Fruit fly (Drosophila melanogaster) whole organism, prepupa: ENCODE data around the gene Sos.

Experiments used
- CG3919 ChIP-seq: fragments of 200-800 bp; sonication (Bioruptor generic); optimal IDR thresholded peaks from 3 replicates; lab custom pipeline; 2016; ENCODE audit warnings: missing biosample characterization, missing genetic modification characterization
- CG4318 ChIP-seq: fragments of 200-800 bp; sonication (Bioruptor generic); optimal IDR thresholded peaks from 3 replicates; lab custom pipeline; 2017; ENCODE audit warnings: missing biosample characterization, mild to moderate bottlenecking, missing genetic modification characterization
- Hr4 ChIP-seq: fragments of 200-800 bp; sonication (Bioruptor generic); optimal IDR thresholded peaks from 3 replicates; lab custom pipeline; 2016; ENCODE audit warnings: missing biosample characterization, missing genetic modification characterization
- Met ChIP-seq: fragments of 200-800 bp; sonication (Bioruptor generic); optimal IDR thresholded peaks from 3 replicates; lab custom pipeline; 2016; ENCODE audit warnings: missing biosample characterization, missing genetic modification characterization
- OdsH ChIP-seq: fragments of 200-800 bp; sonication (Bioruptor generic); optimal IDR thresholded peaks from 3 replicates; lab custom pipeline; 2016; ENCODE audit warnings: missing biosample characterization, missing genetic modification characterization
- cyc ChIP-seq: fragments of 200-800 bp; sonication (Bioruptor generic); optimal IDR thresholded peaks from 3 replicates; lab custom pipeline; 2016; ENCODE audit warnings: missing biosample characterization, missing genetic modification characterization
- esn ChIP-seq: fragments of 200-800 bp; sonication (Bioruptor generic); optimal IDR thresholded peaks from 2 replicates; lab custom pipeline; 2016; ENCODE audit warnings: missing biosample characterization, mild to moderate bottlenecking, missing genetic modification characterization, moderate library complexity
- pdm3 ChIP-seq: fragments of 200-800 bp; sonication (Bioruptor generic); optimal IDR thresholded peaks from 3 replicates; lab custom pipeline; 2016; ENCODE audit warnings: missing biosample characterization, missing genetic modification characterization
- vri ChIP-seq: fragments of 200-800 bp; sonication (Bioruptor generic); optimal IDR thresholded peaks from 3 replicates; lab custom pipeline; 2016; ENCODE audit warnings: missing biosample characterization, mild to moderate bottlenecking, missing genetic modification characterization

dm6 chr2L:13867653-13868052, 54.0 kb downstream of the Sos start:
- no peak for TF ChIP-seq Met (GFP tag; lab: Kevin White, UChicago)
- no peak for TF ChIP-seq Hr4
- TF ChIP-seq OdsH: no peak
- TF ChIP-seq cyc (GFP tag; lab: Kevin White, UChicago): no peak
- TF ChIP-seq pdm3: no peak
- no peak for TF ChIP-seq esn (GFP tag; lab: Kevin White, UChicago)
- TF ChIP-seq CG4318: no peak
- no peak for TF ChIP-seq CG3919 (GFP tag; lab: Kevin White, UChicago)
- TF ChIP-seq vri (GFP tag; lab: Kevin White, UChicago): no peak
